Fruit fly (Drosophila melanogaster): Measurements from ENCODE around the gene Poxm.

The Poxm gene

DNA sequence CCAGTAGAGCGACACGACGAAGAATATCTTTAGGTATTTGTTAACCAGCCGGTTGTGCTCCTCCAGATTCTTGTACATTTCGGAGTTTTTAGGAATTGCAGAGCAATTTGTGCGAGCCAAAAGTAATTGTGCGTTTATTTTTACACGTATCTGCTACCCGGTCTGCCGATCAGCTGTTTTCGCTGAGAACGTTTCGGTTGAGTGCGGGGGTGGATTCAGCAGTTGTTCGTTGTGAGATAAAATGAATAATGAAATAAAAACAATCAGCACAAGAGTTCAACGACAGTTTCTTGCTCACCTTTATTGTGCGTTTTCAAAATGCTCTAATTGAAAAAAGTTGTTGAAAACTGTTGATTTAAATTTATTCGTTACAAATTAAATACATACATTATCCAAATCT is 29.7 kb downstream of the Poxm start, which contains the start of gene nac:
TSS of gene nac (minus strand) at position 176 of the 400 bp plus-strand sequence.
- TF ChIP-seq sage (GFP tag; optimal IDR thresholded peaks at IDR 0.05) (no peak), Dif (GFP tag; optimal IDR thresholded peaks at IDR 0.05; ENCODE audit: partially characterized antibody) (peak; percentile 44), CG9705 (GFP tag; optimal IDR thresholded peaks at IDR 0.05) (peak; percentile 20), HLH106 (tag; optimal IDR thresholded peaks at IDR 0.05) (peak; percentile 21)

DNA sequence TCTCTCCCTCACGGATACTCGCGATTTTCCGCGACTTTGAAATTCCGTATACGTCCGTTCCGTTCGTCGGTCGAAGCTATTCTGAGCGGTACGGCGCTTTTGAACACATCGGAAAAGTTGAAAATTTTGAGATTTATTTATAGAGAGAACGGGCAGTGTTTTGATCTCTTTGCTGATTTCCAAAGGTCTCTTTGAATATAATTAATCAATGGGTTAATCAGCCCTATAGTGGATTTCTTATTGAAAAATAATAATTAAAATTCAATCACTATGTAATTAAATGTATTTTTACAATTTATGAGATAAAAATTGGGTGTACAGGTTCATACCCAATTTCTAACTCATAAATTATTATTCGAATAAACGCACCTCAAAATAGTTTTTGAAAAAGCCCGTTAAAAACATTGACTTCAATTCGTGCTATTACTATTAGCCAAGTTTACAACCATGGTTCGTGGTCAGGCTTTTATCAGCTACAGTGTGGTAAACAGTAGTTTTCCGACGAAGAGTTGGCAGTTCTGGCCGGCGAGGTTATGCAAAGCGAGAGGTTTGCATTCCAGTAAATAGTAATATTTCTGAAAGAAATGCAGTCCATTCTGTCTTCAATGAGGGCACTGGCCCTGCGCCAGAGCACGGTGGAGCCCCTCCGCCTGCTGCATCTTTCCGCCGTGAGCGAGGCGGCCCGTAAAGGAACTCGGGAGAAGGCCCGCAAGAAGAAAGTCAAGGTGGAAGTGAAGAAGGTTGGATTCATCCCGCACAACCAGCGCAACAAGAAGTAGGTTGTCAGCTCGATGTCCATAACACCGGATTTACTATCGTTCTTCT is 32.5 kb downstream of the Poxm start, which contains the start of the genes CG9626 and mRpL1:
TSS of gene CG9626 (minus strand) at position 51 of the 825 bp plus-strand sequence.
TSS of gene mRpL1 (plus strand) at position 513 of the 825 bp plus-strand sequence.
- TF ChIP-seq CG32264 (GFP tag; optimal IDR thresholded peaks at IDR 0.05): no peak
- TF ChIP-seq fru (GFP tag; optimal IDR thresholded peaks at IDR 0.05): peak; percentile 98
- no peak for TF ChIP-seq Hr83 (GFP tag; optimal IDR thresholded peaks at IDR 0.05; ENCODE audit: poor library complexity, severe bottlenecking)
- no peak for TF ChIP-seq sv (GFP tag; optimal IDR thresholded peaks at IDR 0.05)
- TF ChIP-seq woc (GFP tag; optimal IDR thresholded peaks at IDR 0.05): no peak
- TF ChIP-seq Myc (optimal IDR thresholded peaks at IDR 0.05): peak; percentile 18

DNA sequence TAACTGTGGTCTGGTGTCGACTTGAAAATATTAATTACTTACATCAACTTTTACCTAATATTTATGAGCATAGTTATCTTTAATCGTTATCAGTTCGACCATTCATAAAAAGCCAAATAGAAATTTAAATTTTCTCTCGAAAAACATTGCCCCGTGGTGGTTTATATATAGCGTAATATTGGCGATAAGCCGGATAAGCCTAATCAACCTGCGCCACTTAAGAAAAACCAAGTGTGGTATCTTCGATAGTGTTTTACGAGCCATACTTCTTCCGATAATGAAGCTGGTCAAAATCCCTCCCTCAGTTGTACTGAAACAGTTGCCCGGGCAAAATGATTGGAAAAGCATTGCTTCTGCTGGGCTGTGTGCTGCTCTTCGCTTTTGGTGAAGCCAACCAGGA is 41.6 kb downstream of the Poxm start, which contains the start of gene CG31463:
TSS of gene CG31463 (plus strand) at position 302 of the 400 bp plus-strand sequence.
- TF ChIP-seq lola (GFP tag; optimal IDR thresholded peaks at IDR 0.05): no peak
- no peak for TF ChIP-seq dsf (GFP tag; optimal IDR thresholded peaks at IDR 0.05; ENCODE audit: borderline replicate concordance)
- TF ChIP-seq Rel (GFP tag; optimal IDR thresholded peaks at IDR 0.05): no peak
- TF ChIP-seq Rel (tag; optimal IDR thresholded peaks at IDR 0.05): no peak
- no peak for TF ChIP-seq brk (GFP tag; optimal IDR thresholded peaks at IDR 0.05)
- no peak for TF ChIP-seq Dif (GFP tag; optimal IDR thresholded peaks at IDR 0.05; ENCODE audit: partially characterized antibody)
- TF ChIP-seq sage (GFP tag; optimal IDR thresholded peaks at IDR 0.05): no peak
- no peak for TF ChIP-seq Abd-B (GFP tag; optimal IDR thresholded peaks at IDR 0.05)
- TF ChIP-seq Vsx2 (GFP tag; optimal IDR thresholded peaks at IDR 0.05; ENCODE audit: partially characterized antibody): no peak
- TF ChIP-seq br (GFP tag; optimal IDR thresholded peaks at IDR 0.05): no peak
- no peak for TF ChIP-seq foxo (GFP tag; optimal IDR thresholded peaks at IDR 0.05)
- no peak for TF ChIP-seq jim (GFP tag; optimal IDR thresholded peaks at IDR 0.05)
- no peak for TF ChIP-seq tai (GFP tag; optimal IDR thresholded peaks at IDR 0.05)
- no peak for TF ChIP-seq psq (GFP tag; optimal IDR thresholded peaks at IDR 0.05)
- no peak for TF ChIP-seq Hr83 (GFP tag; optimal IDR thresholded peaks at IDR 0.05; ENCODE audit: poor library complexity, severe bottlenecking)

DNA sequence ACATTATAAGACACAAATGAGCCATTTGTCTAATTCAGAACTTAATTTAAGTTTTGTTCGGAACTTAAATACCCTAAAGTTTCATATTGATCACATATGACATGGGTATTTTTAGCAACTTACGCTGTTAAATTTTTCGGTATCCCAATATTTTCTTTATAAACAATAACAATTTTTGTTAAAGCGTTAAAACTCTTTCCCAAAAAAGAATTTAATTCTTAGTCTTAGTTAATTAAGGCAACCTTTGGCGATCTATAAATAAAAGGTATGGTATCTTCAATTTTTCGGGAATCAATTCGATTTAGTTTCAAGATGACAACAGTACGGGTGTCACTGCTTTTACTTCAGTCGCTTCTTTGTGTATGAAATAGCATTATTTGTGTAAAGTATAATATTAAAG is 42.7 kb downstream of the Poxm start, which contains the start of gene CG31464:
TSS of gene CG31464 (plus strand) at position 301 of the 400 bp plus-strand sequence.
- TF ChIP-seq rgr (GFP tag; optimal IDR thresholded peaks at IDR 0.05) (no peak), Hr83 (GFP tag; optimal IDR thresholded peaks at IDR 0.05; ENCODE audit: poor library complexity, severe bottlenecking) (no peak)

DNA sequence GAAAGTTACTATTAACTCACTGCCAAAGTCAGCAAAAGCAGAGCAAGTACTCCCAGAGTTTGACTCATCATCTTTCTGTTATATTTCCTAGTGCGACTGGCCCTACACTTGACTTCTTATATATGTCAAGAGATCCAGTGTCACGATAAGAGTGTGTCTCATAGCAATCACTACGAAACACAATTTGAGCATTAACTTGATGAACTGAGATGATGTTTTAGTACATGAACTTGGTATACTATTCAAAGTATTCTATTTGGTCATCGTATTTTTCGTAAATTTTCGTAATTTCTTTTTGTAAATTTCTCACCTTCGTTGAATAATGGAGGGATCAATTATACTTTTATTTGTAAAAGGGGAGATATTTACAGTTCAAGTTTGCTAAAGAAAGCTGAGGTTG is 43.1 kb downstream of the Poxm start, which contains the start of gene CG11672:
TSS of gene CG11672 (minus strand) at position 101 of the 400 bp plus-strand sequence.
- TF ChIP-seq Sp1 (GFP tag; optimal IDR thresholded peaks at IDR 0.05) (no peak), pan (optimal IDR thresholded peaks at IDR 0.05) (no peak), ey (GFP tag; optimal IDR thresholded peaks at IDR 0.05) (no peak), foxo (GFP tag; optimal IDR thresholded peaks at IDR 0.05) (no peak), Jra (GFP tag; optimal IDR thresholded peaks at IDR 0.05) (no peak), N (GFP tag; optimal IDR thresholded peaks at IDR 0.05) (no peak)

DNA sequence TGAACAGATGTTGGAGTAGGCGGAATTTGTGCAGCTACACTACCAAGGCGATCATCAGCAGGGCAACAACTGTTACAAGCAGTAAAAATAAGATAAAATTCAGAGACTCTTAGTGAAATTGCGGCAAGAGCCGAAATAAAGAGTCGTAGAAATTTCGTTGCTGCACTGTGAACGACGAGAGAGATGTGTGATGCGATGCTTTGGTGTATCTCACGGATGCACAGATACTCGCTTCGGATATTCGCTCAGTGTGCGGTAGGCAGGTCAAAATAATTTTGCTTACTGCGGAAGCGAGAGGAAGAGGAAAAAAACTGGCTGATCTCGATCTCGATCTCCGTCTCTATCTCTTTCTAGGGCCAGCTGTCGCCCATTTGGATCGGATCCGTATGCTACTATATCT is 44.8 kb downstream of the Poxm start:
- no peak for TF ChIP-seq Hr83 (GFP tag; optimal IDR thresholded peaks at IDR 0.05; ENCODE audit: poor library complexity, severe bottlenecking)
- TF ChIP-seq rgr (GFP tag; optimal IDR thresholded peaks at IDR 0.05): no peak
- TF ChIP-seq h (GFP tag; optimal IDR thresholded peaks at IDR 0.05): no peak
- no peak for TF ChIP-seq Myc (optimal IDR thresholded peaks at IDR 0.05)
- TF ChIP-seq jim (GFP tag; optimal IDR thresholded peaks at IDR 0.05): no peak
- TF ChIP-seq Vsx2 (GFP tag; optimal IDR thresholded peaks at IDR 0.05; ENCODE audit: partially characterized antibody): no peak
- TF ChIP-seq CG32264 (GFP tag; optimal IDR thresholded peaks at IDR 0.05): no peak
- no peak for TF ChIP-seq Jra (GFP tag; optimal IDR thresholded peaks at IDR 0.05)
- no peak for TF ChIP-seq Rel (GFP tag; optimal IDR thresholded peaks at IDR 0.05)
- TF ChIP-seq Rel (tag; optimal IDR thresholded peaks at IDR 0.05): no peak
- TF ChIP-seq ey (GFP tag; optimal IDR thresholded peaks at IDR 0.05): no peak
- no peak for TF ChIP-seq CrebA (GFP tag; optimal IDR thresholded peaks at IDR 0.05; ENCODE audit: borderline replicate concordance)
- no peak for TF ChIP-seq sv (GFP tag; optimal IDR thresholded peaks at IDR 0.05)
- no peak for TF ChIP-seq Sp1 (GFP tag; optimal IDR thresholded peaks at IDR 0.05)
